Worm (Caenorhabditis elegans) whole organism, midembryonic: ENCODE results near the gene cest-19.

ENCODE experiments used
- cog-1 ChIP-seq: sonication (generic microtip); optimal IDR thresholded peaks from 2 replicates; lab custom pipeline; 2016; ENCODE audit warnings: missing genetic modification characterization, missing compliant biosample characterization
- flt-1 ChIP-seq: fragments of 200-800 bp; sonication (Bioruptor generic); IDR thresholded peaks from 2 replicates; pipeline ENCODE4 v1.3.6; 2022; ENCODE audit warnings: missing genetic modification characterization, missing compliant biosample characterization
- ref-1 ChIP-seq: fragments of 200-800 bp; sonication (Bioruptor generic); conservative IDR thresholded peaks from 2 replicates; pipeline ENCODE4 v1.3.6; 2022; ENCODE audit warnings: missing genetic modification reagents, missing genetic modification characterization, missing compliant biosample characterization
- tab-1 ChIP-seq: fragments of 200-800 bp; sonication (Bioruptor generic); IDR thresholded peaks from 2 replicates; pipeline ENCODE4 v1.3.6; 2022; ENCODE audit warnings: missing genetic modification characterization, missing compliant biosample characterization
- ztf-29 ChIP-seq: fragments of 200-800 bp; sonication (Bioruptor generic); IDR thresholded peaks from 2 replicates; pipeline ENCODE4 v1.3.6; 2022; ENCODE audit warnings: missing genetic modification reagents, missing genetic modification characterization, missing compliant biosample characterization

DNA sequence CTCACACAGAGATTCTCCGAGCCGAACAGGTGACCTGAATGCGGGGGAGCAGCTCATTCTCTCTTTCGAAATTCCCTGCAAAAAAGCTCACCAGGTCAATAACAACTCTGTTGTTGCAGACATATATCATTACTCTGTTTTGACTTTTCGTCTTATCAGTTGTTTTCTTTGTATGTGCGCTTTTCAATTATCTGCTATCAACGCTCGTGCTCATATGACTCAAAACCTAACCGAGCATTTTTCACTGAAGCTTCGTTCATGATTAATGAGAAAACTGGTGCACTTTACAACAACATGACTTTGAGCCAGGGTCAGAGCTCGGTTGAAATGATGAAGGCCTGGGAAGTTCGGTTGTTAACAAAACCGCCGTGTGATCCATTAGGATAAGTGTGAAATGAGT lies 40.6 kb upstream of the cest-19 start:
- TF ChIP-seq flt-1 (GFP tag; lab: Robert Waterston, UW) (no peak), ztf-29 (GFP tag; lab: Robert Waterston, UW) (no peak), ref-1 (GFP tag; lab: Robert Waterston, UW) (no peak), cog-1 (tag; lab: Kevin White, UChicago) (no peak), tab-1 (GFP tag; lab: Robert Waterston, UW) (no peak)
